Worm (Caenorhabditis elegans) whole organism, mixed stage, embryonic: ENCODE data around the gene F47G3.1.

ENCODE experiments used
- M03D4.4 ChIP-seq: sonication (generic microtip); optimal IDR thresholded peaks from 2 replicates; lab custom pipeline; 2017; ENCODE audit warnings: mild to moderate bottlenecking, missing genetic modification characterization, missing compliant biosample characterization
- elt-1 ChIP-seq: sonication (generic microtip); optimal IDR thresholded peaks from 2 replicates; lab custom pipeline; 2017; ENCODE audit warnings: missing genetic modification characterization, mild to moderate bottlenecking, missing compliant biosample characterization, antibody characterized with exemption, moderate library complexity, borderline replicate concordance; ENCODE audit not compliant: insufficient read depth
- elt-3 ChIP-seq: fragments of 150-350 bp; optimal IDR thresholded peaks from 2 replicates; lab custom pipeline; 2014; ENCODE audit warnings: missing biosample characterization, missing genetic modification characterization
- hlh-1 ChIP-seq: fragments of 150-350 bp; optimal IDR thresholded peaks from 2 replicates; lab custom pipeline; 2014; ENCODE audit warnings: missing biosample characterization, missing genetic modification reagents, missing genetic modification characterization
- lin-13 ChIP-seq: fragments of 150-350 bp; optimal IDR thresholded peaks from 2 replicates; lab custom pipeline; 2014; ENCODE audit warnings: missing biosample characterization, missing genetic modification characterization
- nhr-2 ChIP-seq: fragments of 150-350 bp; optimal IDR thresholded peaks from 2 replicates; lab custom pipeline; 2014; ENCODE audit warnings: missing biosample characterization, missing genetic modification characterization
- nhr-237 ChIP-seq: fragments of 150-350 bp; optimal IDR thresholded peaks from 2 replicates; lab custom pipeline; 2014; ENCODE audit warnings: missing biosample characterization, missing genetic modification characterization
- pha-4 ChIP-seq: fragments of 150-350 bp; optimal IDR thresholded peaks from 2 replicates; lab custom pipeline; 2018; ENCODE audit warnings: missing biosample characterization, missing genetic modification reagents, missing genetic modification characterization
- snpc-4 ChIP-seq: fragments of 150-350 bp; optimal IDR thresholded peaks from 2 replicates; lab custom pipeline; 2014; ENCODE audit warnings: missing biosample characterization, missing genetic modification characterization
- sptf-1 ChIP-seq: sonication (generic microtip); optimal IDR thresholded peaks from 2 replicates; lab custom pipeline; 2017; ENCODE audit warnings: mild to moderate bottlenecking, missing genetic modification characterization, moderate library complexity, missing compliant biosample characterization
- unc-39 ChIP-seq: fragments of 150-350 bp; optimal IDR thresholded peaks from 2 replicates; lab custom pipeline; 2014; ENCODE audit warnings: missing biosample characterization, missing genetic modification characterization
- unc-62 ChIP-seq: fragments of 150-350 bp; optimal IDR thresholded peaks from 2 replicates; lab custom pipeline; 2014; ENCODE audit warnings: missing biosample characterization, missing genetic modification reagents, missing genetic modification characterization

ce11 chrX:2439728-2440127 lies 54.2 kb downstream of the F47G3.1 start:
- TF ChIP-seq M03D4.4 (tag; lab: Kevin White, UChicago) (no peak), unc-39 (tag; lab: Kevin White, UChicago) (no peak), elt-3 (tag; lab: Kevin White, UChicago) (no peak), nhr-237 (tag; lab: Kevin White, UChicago) (no peak), hlh-1 (no peak), lin-13 (no peak), snpc-4 (tag; lab: Kevin White, UChicago) (no peak), unc-62 (GFP tag; lab: Kevin White, UChicago) (no peak), nhr-2 (tag; lab: Kevin White, UChicago) (no peak), pha-4 (tag; lab: Kevin White, UChicago) (no peak), elt-1 (tag; lab: Kevin White, UChicago) (no peak), sptf-1 (tag; lab: Kevin White, UChicago) (no peak)
